Fruit fly (Drosophila melanogaster) whole organism, embryonic: ENCODE data around the gene CG8312.

Source experiments
- Asciz ChIP-seq: fragments of 200-800 bp; sonication (Bioruptor generic); optimal IDR thresholded peaks from 2 replicates; lab custom pipeline; 2017; ENCODE audit warnings: missing biosample characterization, mild to moderate bottlenecking, missing genetic modification characterization, missing genetic modification reagents
- B-H1 ChIP-seq: fragments of 200-800 bp; sonication (Bioruptor generic); IDR thresholded peaks from 3 replicates; pipeline ENCODE4 v1.3.6; 2022; ENCODE audit warnings: missing biosample characterization, missing genetic modification characterization
- CG10274 ChIP-seq: fragments of 200-800 bp; sonication (Bioruptor generic); optimal IDR thresholded peaks from 3 replicates; lab custom pipeline; 2017; ENCODE audit warnings: missing biosample characterization, mild to moderate bottlenecking, missing genetic modification characterization
- CG11695 ChIP-seq: fragments of 200-800 bp; sonication (Bioruptor generic); IDR thresholded peaks from 3 replicates; pipeline ENCODE4 v1.3.6; 2022; ENCODE audit warnings: missing biosample characterization, missing genetic modification characterization
- CG12391 ChIP-seq: fragments of 200-800 bp; sonication (Bioruptor generic); optimal IDR thresholded peaks from 3 replicates; lab custom pipeline; 2018; ENCODE audit warnings: missing biosample characterization, mild to moderate bottlenecking, missing genetic modification characterization, moderate library complexity
- CG14667 ChIP-seq: fragments of 200-800 bp; sonication (Bioruptor generic); IDR thresholded peaks from 2 replicates; pipeline ENCODE4 v1.3.6; 2022; ENCODE audit warnings: missing biosample characterization, missing genetic modification characterization
- CG15479 ChIP-seq: fragments of 200-800 bp; sonication (Bioruptor generic); optimal IDR thresholded peaks from 3 replicates; lab custom pipeline; 2019; ENCODE audit warnings: missing biosample characterization, mild to moderate bottlenecking, missing genetic modification characterization, moderate library complexity
- CG17385 ChIP-seq: fragments of 200-800 bp; sonication (Bioruptor generic); optimal IDR thresholded peaks from 3 replicates; lab custom pipeline; 2018; ENCODE audit warnings: missing biosample characterization, mild to moderate bottlenecking, missing genetic modification characterization
- CG17568 ChIP-seq: fragments of 200-800 bp; sonication (Bioruptor generic); optimal IDR thresholded peaks from 2 replicates; lab custom pipeline; 2018; ENCODE audit warnings: missing biosample characterization, mild to moderate bottlenecking, missing genetic modification characterization, moderate library complexity
- CG34376 ChIP-seq: fragments of 200-800 bp; sonication (Bioruptor generic); optimal IDR thresholded peaks from 2 replicates; lab custom pipeline; 2018; ENCODE audit warnings: missing biosample characterization, mild to moderate bottlenecking, missing genetic modification characterization
- CG4617 ChIP-seq: fragments of 200-800 bp; sonication (Bioruptor generic); optimal IDR thresholded peaks from 3 replicates; lab custom pipeline; 2016; ENCODE audit warnings: missing biosample characterization, missing genetic modification characterization, borderline replicate concordance
- CG4820 ChIP-seq: fragments of 200-800 bp; sonication (Bioruptor generic); optimal IDR thresholded peaks from 3 replicates; lab custom pipeline; 2016; ENCODE audit warnings: missing biosample characterization, missing genetic modification characterization
- CG7745 ChIP-seq: fragments of 200-800 bp; sonication (Bioruptor generic); optimal IDR thresholded peaks from 2 replicates; lab custom pipeline; 2018; ENCODE audit warnings: missing biosample characterization, mild to moderate bottlenecking, missing genetic modification characterization, moderate library complexity
- CG9727 ChIP-seq: fragments of 200-800 bp; sonication (Bioruptor generic); optimal IDR thresholded peaks from 3 replicates; lab custom pipeline; 2017; ENCODE audit warnings: missing biosample characterization, mild to moderate bottlenecking, missing genetic modification characterization
- CG9932 ChIP-seq: fragments of 200-800 bp; sonication (Bioruptor generic); IDR thresholded peaks from 2 replicates; pipeline ENCODE4 v1.3.6; 2022; ENCODE audit warnings: missing biosample characterization, missing genetic modification characterization
- CoRest ChIP-seq: fragments of 200-800 bp; sonication (Bioruptor generic); optimal IDR thresholded peaks from 3 replicates; lab custom pipeline; 2018; ENCODE audit warnings: missing biosample characterization, mild to moderate bottlenecking, missing genetic modification characterization, moderate library complexity
- Dad ChIP-seq: fragments of 200-800 bp; sonication (Bioruptor generic); optimal IDR thresholded peaks from 3 replicates; lab custom pipeline; 2016; ENCODE audit warnings: missing biosample characterization, missing genetic modification characterization
- Dbx ChIP-seq: fragments of 200-800 bp; sonication (Bioruptor generic); IDR thresholded peaks from 3 replicates; pipeline ENCODE4 v1.3.6; 2022; ENCODE audit warnings: missing biosample characterization, missing genetic modification characterization
- GATAe ChIP-seq: fragments of 200-800 bp; sonication (Bioruptor generic); conservative IDR thresholded peaks from 2 replicates; pipeline ENCODE4 v1.3.6; 2022; ENCODE audit warnings: missing biosample characterization, missing genetic modification characterization
- Gug ChIP-seq: fragments of 200-800 bp; sonication (Bioruptor generic); IDR thresholded peaks from 4 replicates; pipeline ENCODE4 v1.3.6; 2022; ENCODE audit warnings: missing biosample characterization, missing genetic modification characterization
- HHEX ChIP-seq: fragments of 200-800 bp; sonication (Bioruptor generic); optimal IDR thresholded peaks from 3 replicates; lab custom pipeline; 2017; ENCODE audit warnings: missing biosample characterization, mild to moderate bottlenecking, missing genetic modification characterization, missing genetic modification reagents
- Hmx ChIP-seq: fragments of 200-800 bp; sonication (Bioruptor generic); optimal IDR thresholded peaks from 2 replicates; lab custom pipeline; 2016; ENCODE audit warnings: missing biosample characterization, missing genetic modification characterization
- Sox102F ChIP-seq: fragments of 200-800 bp; sonication (Bioruptor generic); optimal IDR thresholded peaks from 2 replicates; lab custom pipeline; 2018; ENCODE audit warnings: missing biosample characterization, mild to moderate bottlenecking, missing genetic modification characterization, moderate library complexity
- Sry-δ ChIP-seq: fragments of 200-800 bp; sonication (Bioruptor generic); optimal IDR thresholded peaks from 2 replicates; lab custom pipeline; 2016; ENCODE audit warnings: missing biosample characterization, missing genetic modification characterization
- TFAM ChIP-seq: fragments of 200-800 bp; sonication (Bioruptor generic); optimal IDR thresholded peaks from 2 replicates; lab custom pipeline; 2017; ENCODE audit warnings: missing biosample characterization, missing genetic modification characterization, inconsistent platforms
- Vsx1 ChIP-seq: fragments of 200-800 bp; sonication (Bioruptor generic); optimal IDR thresholded peaks from 2 replicates; lab custom pipeline; 2017; ENCODE audit warnings: missing biosample characterization, mild to moderate bottlenecking, missing genetic modification characterization, missing genetic modification reagents
- cato ChIP-seq: fragments of 200-800 bp; sonication (Bioruptor generic); optimal IDR thresholded peaks from 2 replicates; lab custom pipeline; 2016; ENCODE audit warnings: missing biosample characterization, missing genetic modification characterization, borderline replicate concordance
- danr ChIP-seq: fragments of 200-800 bp; sonication (Bioruptor generic); IDR thresholded peaks from 2 replicates; pipeline ENCODE4 v1.3.6; 2022; ENCODE audit warnings: missing biosample characterization, missing genetic modification characterization
- fd96Cb ChIP-seq: fragments of 200-800 bp; sonication (Bioruptor generic); optimal IDR thresholded peaks from 2 replicates; lab custom pipeline; 2018; ENCODE audit warnings: missing biosample characterization, mild to moderate bottlenecking, missing genetic modification characterization, moderate library complexity
- gfzf ChIP-seq: fragments of 200-800 bp; sonication (Bioruptor generic); optimal IDR thresholded peaks from 2 replicates; lab custom pipeline; 2016; ENCODE audit warnings: missing biosample characterization, mild to moderate bottlenecking, missing genetic modification characterization, moderate library complexity
- hkb ChIP-seq, 2 experiments: fragments of 200-800 bp in 1 of 2; fragments of >200 bp in 1 of 2; sonication (Bioruptor generic) in 1 of 2; IDR thresholded peaks in 1 of 2; optimal IDR thresholded peaks in 1 of 2; 2 replicates each; pipeline versions ENCODE4 v1.3.6 to Lab custom; 2017 to 2022; ENCODE audit warnings: missing biosample characterization in 1 of 2, missing genetic modification characterization in 1 of 2
- kah ChIP-seq: fragments of 200-800 bp; sonication (Bioruptor generic); optimal IDR thresholded peaks from 2 replicates; lab custom pipeline; 2018; ENCODE audit warnings: missing biosample characterization, mild to moderate bottlenecking, missing genetic modification characterization
- klu ChIP-seq: fragments of 200-800 bp; sonication (Bioruptor generic); IDR thresholded peaks from 2 replicates; pipeline ENCODE4 v1.3.6; 2022; ENCODE audit warnings: missing biosample characterization, missing genetic modification characterization
- lbe ChIP-seq: fragments of 200-800 bp; sonication (Bioruptor generic); optimal IDR thresholded peaks from 2 replicates; lab custom pipeline; 2016; ENCODE audit warnings: missing biosample characterization, mild to moderate bottlenecking, missing genetic modification characterization
- pan ChIP-seq, 4 experiments: fragments of >200 bp in 3 of 4; fragments of 200-800 bp in 1 of 4; sonication (Bioruptor generic) in 1 of 4; optimal IDR thresholded peaks in 3 of 4; IDR thresholded peaks in 1 of 4; 2 replicates each; pipeline versions ENCODE4 v1.3.6 to Lab custom; 2017 to 2022; ENCODE audit warnings: missing biosample characterization in 2 of 4, missing genetic modification characterization in 2 of 4, mixed read lengths in 1 of 4
- salm ChIP-seq: fragments of 200-800 bp; sonication (Bioruptor generic); optimal IDR thresholded peaks from 2 replicates; lab custom pipeline; 2018; ENCODE audit warnings: missing biosample characterization, mild to moderate bottlenecking, missing genetic modification characterization
- sd ChIP-seq: fragments of 200-800 bp; sonication (Bioruptor generic); optimal IDR thresholded peaks from 3 replicates; lab custom pipeline; 2018; ENCODE audit warnings: missing biosample characterization, mild to moderate bottlenecking, missing genetic modification characterization, moderate library complexity
- shn ChIP-seq: fragments of 200-800 bp; sonication (Bioruptor generic); optimal IDR thresholded peaks from 3 replicates; lab custom pipeline; 2016; ENCODE audit warnings: missing biosample characterization, missing genetic modification characterization
- tx ChIP-seq: fragments of 200-800 bp; sonication (Bioruptor generic); optimal IDR thresholded peaks from 2 replicates; lab custom pipeline; 2016; ENCODE audit warnings: missing biosample characterization, missing genetic modification characterization

Gene CG8312

dm6 chr3R:9563240-9563992 lies 27.7 kb upstream of the CG8312 start, which contains the start of the genes CG9393 and Vps45 (continued):
- TF ChIP-seq shn (GFP tag; lab: Kevin White, UChicago) (peak; percentile 52), klu (GFP tag; lab: Robert Waterston, UW) (peak; percentile 54), CG9727 (GFP tag; lab: Kevin White, UChicago) (peak; percentile 67), B-H1 (GFP tag; lab: Robert Waterston, UW) (0 out of 3 replicates have a peak, but pooled peaks have one; percentile 14), sd (tag; lab: Kevin White, UChicago) (no peak), HHEX (GFP tag; lab: Kevin White, UChicago) (no peak), CG7745 (no peak), CG4820 (GFP tag; lab: Kevin White, UChicago) (peak; percentile 50), kah (no peak), hkb (optimal IDR thresholded peaks at IDR 0.05; lab: Kevin White, UChicago) (peak; percentile 65), hkb (GFP tag; IDR thresholded peaks at IDR 0.05; lab: Robert Waterston, UW) (0 out of 2 replicates have a peak, but pooled peaks have one; percentile 25), CG11695 (no peak), Hmx (GFP tag; lab: Kevin White, UChicago) (no peak), CG14667 (GFP tag; lab: Robert Waterston, UW) (no peak; the same call in 1 of the 2 replicates), tx (peak; percentile 25), CoRest (tag; lab: Kevin White, UChicago) (peak; percentile 76), Gug (GFP tag; lab: Robert Waterston, UW) (peak; percentile 65; the same call in 2 of the 4 replicates), GATAe (GFP tag; lab: Robert Waterston, UW) (peak; percentile 71), Dbx (GFP tag; lab: Robert Waterston, UW) (peak; percentile 80), CG34376 (GFP tag; lab: Kevin White, UChicago) (peak; percentile 72), Asciz (GFP tag; lab: Kevin White, UChicago) (no peak), Dad (GFP tag; lab: Kevin White, UChicago) (peak; percentile 64), CG17568 (GFP tag; lab: Kevin White, UChicago) (no peak), lbe (GFP tag; lab: Kevin White, UChicago) (peak; percentile 64), CG4617 (peak; percentile 75), CG10274 (GFP tag; lab: Kevin White, UChicago) (no peak), CG9932 (GFP tag; lab: Robert Waterston, UW) (peak; percentile 84), danr (GFP tag; lab: Robert Waterston, UW) (no peak), CG12391 (tag; lab: Kevin White, UChicago) (peak; percentile 80), salm (tag; lab: Kevin White, UChicago) (no peak), CG15479 (GFP tag; lab: Kevin White, UChicago) (no peak), pan (optimal IDR thresholded peaks at IDR 0.05; lab: Kevin White, UChicago) (no peak), pan (GFP tag; optimal IDR thresholded peaks at IDR 0.05 in 1 of 2, IDR thresholded peaks at IDR 0.05 in 1 of 2) (peak in 1 of 2 experiments; percentile 32), Vsx1 (GFP tag; lab: Kevin White, UChicago) (no peak), Sry-δ (GFP tag; lab: Kevin White, UChicago) (peak; percentile 90), cato (GFP tag; lab: Kevin White, UChicago) (peak; percentile 20), CG17385 (GFP tag; lab: Kevin White, UChicago) (peak; percentile 49), Sox102F (GFP tag; lab: Kevin White, UChicago) (no peak), gfzf (GFP tag; lab: Kevin White, UChicago) (peak; percentile 27), TFAM (no peak), fd96Cb (tag; lab: Kevin White, UChicago) (no peak)
